Worm (Caenorhabditis elegans) whole organism, L4 larva: ENCODE measurements around the gene col-37.

Source experiments
- F10B5.3 ChIP-seq: sonication (generic microtip); optimal IDR thresholded peaks from 2 replicates; lab custom pipeline; 2016; ENCODE audit warnings: mild to moderate bottlenecking, missing genetic modification characterization, missing compliant biosample characterization
- F44E2.7 ChIP-seq: fragments of 200-800 bp; sonication (Bioruptor generic); IDR thresholded peaks from 2 replicates; pipeline ENCODE4 v2.1.2; 2022; ENCODE audit warnings: missing genetic modification characterization, missing compliant biosample characterization
- R02D3.7 ChIP-seq: fragments of 150-350 bp; sonication (generic microtip); optimal IDR thresholded peaks from 3 replicates; lab custom pipeline; 2014; ENCODE audit warnings: missing biosample characterization, missing genetic modification characterization
- T20F7.1 ChIP-seq: fragments of 200-800 bp; sonication (Bioruptor generic); optimal IDR thresholded peaks from 2 replicates; lab custom pipeline; 2018; ENCODE audit warnings: mild to moderate bottlenecking, missing genetic modification characterization, missing compliant biosample characterization
- Y5F2A.4 ChIP-seq: fragments of 200-800 bp; sonication (Bioruptor generic); optimal IDR thresholded peaks from 2 replicates; lab custom pipeline; 2018; ENCODE audit warnings: mild to moderate bottlenecking, missing genetic modification characterization, missing compliant biosample characterization
- aha-1 ChIP-seq: fragments of 150-350 bp; peaks from one replicate; lab custom pipeline; 2014; ENCODE audit warnings: missing biosample characterization, missing genetic modification characterization
- aly-2 ChIP-seq: sonication (generic microtip); optimal IDR thresholded peaks from 2 replicates; lab custom pipeline; 2018; ENCODE audit warnings: missing biosample characterization, missing genetic modification characterization
- arid-1 ChIP-seq: fragments of 200-800 bp; sonication (Bioruptor generic); conservative IDR thresholded peaks from 2 replicates; pipeline ENCODE4 v1.3.6; 2022; ENCODE audit warnings: missing genetic modification reagents, missing genetic modification characterization, missing compliant biosample characterization
- ceh-28 ChIP-seq: fragments of 150-350 bp; optimal IDR thresholded peaks from 2 replicates; lab custom pipeline; 2014; ENCODE audit warnings: missing biosample characterization, missing genetic modification reagents, missing genetic modification characterization
- ceh-62 ChIP-seq: sonication (generic microtip); optimal IDR thresholded peaks from 2 replicates; lab custom pipeline; 2017; ENCODE audit warnings: missing biosample characterization, missing genetic modification characterization
- daf-16 ChIP-seq, 3 experiments: sonication (generic microtip); optimal IDR thresholded peaks; 2 replicates each; lab custom pipeline; 2016 to 2017; ENCODE audit warnings: missing genetic modification characterization in 3 of 3, missing genetic modification reagents in 3 of 3, mild to moderate bottlenecking in 2 of 3, missing compliant biosample characterization in 2 of 3, missing biosample characterization in 1 of 3, moderate library complexity in 1 of 3
- daf-19 ChIP-seq: fragments of 200-800 bp; sonication (Bioruptor generic); conservative IDR thresholded peaks from 2 replicates; pipeline ENCODE4 v1.3.6; 2022; ENCODE audit warnings: missing genetic modification characterization, missing compliant biosample characterization
- daf-8 ChIP-seq: fragments of 200-800 bp; sonication (Bioruptor generic); IDR thresholded peaks from 2 replicates; pipeline ENCODE4 v1.3.6; 2022; ENCODE audit warnings: missing genetic modification characterization, missing compliant biosample characterization
- dmd-9 ChIP-seq: fragments of 200-800 bp; sonication (Bioruptor generic); IDR thresholded peaks from 2 replicates; pipeline ENCODE4 v1.3.6; 2022; ENCODE audit warnings: missing genetic modification reagents, missing genetic modification characterization, missing compliant biosample characterization
- jun-1 ChIP-seq: fragments of 150-350 bp; optimal IDR thresholded peaks from 2 replicates; lab custom pipeline; 2014; ENCODE audit warnings: missing biosample characterization, missing genetic modification reagents, missing genetic modification characterization
- lin-29 ChIP-seq: fragments of 200-800 bp; sonication (Bioruptor generic); IDR thresholded peaks from 2 replicates; pipeline ENCODE4 v1.3.6; 2022; ENCODE audit warnings: missing genetic modification reagents, missing genetic modification characterization, missing compliant biosample characterization
- lin-39 ChIP-seq: fragments of 150-350 bp; optimal IDR thresholded peaks from 2 replicates; lab custom pipeline; 2014; ENCODE audit warnings: missing biosample characterization, missing genetic modification reagents, missing genetic modification characterization
- madf-9 ChIP-seq: fragments of 200-800 bp; sonication (Bioruptor generic); conservative IDR thresholded peaks from 2 replicates; pipeline ENCODE4 v1.3.6; 2022; ENCODE audit warnings: missing genetic modification reagents, missing genetic modification characterization, missing compliant biosample characterization
- nhr-11 ChIP-seq: fragments of 150-350 bp; optimal IDR thresholded peaks from 2 replicates; lab custom pipeline; 2014; ENCODE audit warnings: missing biosample characterization, missing genetic modification characterization
- nhr-111 ChIP-seq: fragments of 200-800 bp; sonication (Bioruptor generic); optimal IDR thresholded peaks from 2 replicates; lab custom pipeline; 2018; ENCODE audit warnings: mild to moderate bottlenecking, missing genetic modification characterization, missing compliant biosample characterization
- nhr-25 ChIP-seq: sonication (generic microtip); optimal IDR thresholded peaks from 2 replicates; lab custom pipeline; 2017; ENCODE audit warnings: missing genetic modification characterization, mild to moderate bottlenecking, missing compliant biosample characterization, antibody characterized with exemption, moderate library complexity, borderline replicate concordance; ENCODE audit not compliant: insufficient read depth
- nhr-6 ChIP-seq: fragments of 150-350 bp; optimal IDR thresholded peaks from 2 replicates; lab custom pipeline; 2014; ENCODE audit warnings: missing biosample characterization, missing genetic modification characterization
- pha-4 ChIP-seq, 2 experiments: fragments of 150-350 bp in 1 of 2; fragments of 200-800 bp in 1 of 2; sonication (Bioruptor generic) in 1 of 2; IDR thresholded peaks in 1 of 2; optimal IDR thresholded peaks in 1 of 2; 2 replicates each; pipeline versions ENCODE4 v1.3.6 to Lab custom; 2014 to 2022; ENCODE audit warnings: missing genetic modification characterization in 2 of 2, missing genetic modification reagents in 2 of 2, missing biosample characterization in 1 of 2, missing compliant biosample characterization in 1 of 2
- saeg-2 ChIP-seq: fragments of 200-800 bp; sonication (Bioruptor generic); IDR thresholded peaks from 2 replicates; pipeline ENCODE4 v1.3.6; 2022; ENCODE audit warnings: missing genetic modification reagents, missing genetic modification characterization, missing compliant biosample characterization
- set-16 ChIP-seq: fragments of 200-800 bp; sonication (Bioruptor generic); IDR thresholded peaks from 2 replicates; pipeline ENCODE4 v1.3.6; 2022; ENCODE audit warnings: missing genetic modification reagents, missing genetic modification characterization, missing compliant biosample characterization
- skn-1 ChIP-seq: fragments of 150-350 bp; optimal IDR thresholded peaks from 2 replicates; lab custom pipeline; 2014; ENCODE audit warnings: missing biosample characterization, missing genetic modification characterization
- snpc-1.2 ChIP-seq: fragments of 200-800 bp; sonication (Bioruptor generic); IDR thresholded peaks from 2 replicates; pipeline ENCODE4 v1.3.6; 2022; ENCODE audit warnings: missing genetic modification reagents, missing genetic modification characterization, missing compliant biosample characterization
- spr-1 ChIP-seq: sonication (generic microtip); optimal IDR thresholded peaks from 2 replicates; lab custom pipeline; 2016; ENCODE audit warnings: mild to moderate bottlenecking, missing genetic modification characterization, missing compliant biosample characterization
- tag-97 ChIP-seq: fragments of 200-800 bp; sonication (Bioruptor generic); IDR thresholded peaks from 2 replicates; pipeline ENCODE4 v1.3.6; 2022; ENCODE audit warnings: missing genetic modification characterization, missing compliant biosample characterization
- unc-62 ChIP-seq, 3 experiments: fragments of 150-350 bp in 1 of 3; sonication (generic microtip); optimal IDR thresholded peaks in 2 of 3; peaks in 1 of 3; 1 replicate in 1 of 3; 2 replicates in 2 of 3; lab custom pipeline; 2014 to 2017; ENCODE audit warnings: missing biosample characterization in 3 of 3, missing genetic modification characterization in 3 of 3, missing genetic modification reagents in 3 of 3, missing genotype in 1 of 3
- ztf-7 ChIP-seq: fragments of 150-350 bp; optimal IDR thresholded peaks from 2 replicates; lab custom pipeline; 2014; ENCODE audit warnings: missing biosample characterization, missing genetic modification characterization

The col-37 gene

ce11 chrV:12179338-12179737 is 11.8 kb upstream of the col-37 start, which contains the start of gene clec-224:
TSS of gene clec-224 (minus strand) at chrV:12179438.
- no peak for TF ChIP-seq dmd-9 (GFP tag; lab: Robert Waterston, UW)
- no peak for TF ChIP-seq ceh-28 (tag; lab: Kevin White, UChicago)
- TF ChIP-seq tag-97 (GFP tag; lab: Robert Waterston, UW): no peak
- TF ChIP-seq daf-8 (GFP tag; lab: Robert Waterston, UW): no peak
- TF ChIP-seq Y5F2A.4 (GFP tag; lab: Kevin White, UChicago): no peak
- peak in 1 of 2 experiments; percentile 47 for TF ChIP-seq unc-62 (GFP tag; optimal IDR thresholded peaks at IDR 0.05 in 1 of 2; lab: Kevin White, UChicago)
- TF ChIP-seq unc-62 (tag; optimal IDR thresholded peaks at IDR 0.05; lab: Kevin White, UChicago): no peak
- no peak for TF ChIP-seq nhr-6 (tag; lab: Kevin White, UChicago)
- TF ChIP-seq arid-1 (GFP tag; lab: Robert Waterston, UW): no peak

- TF ChIP-seq unc-62 (GFP tag; optimal IDR thresholded peaks at IDR 0.05 in 1 of 2; lab: Kevin White, UChicago): no peak
- TF ChIP-seq unc-62 (tag; optimal IDR thresholded peaks at IDR 0.05; lab: Kevin White, UChicago): no peak
- TF ChIP-seq lin-39: no peak
These were observed 2.6 kb upstream of the col-37 start, which contains the start of gene ZK863.1 for ce11 chrV:12170114-12170513. TSS of gene ZK863.1 (minus strand) at chrV:12170214.

- TF ChIP-seq nhr-11 (no peak), set-16 (GFP tag; lab: Robert Waterston, UW) (peak; percentile 97)
These were observed 522 bp downstream of the col-37 start for ce11 chrV:12167031-12167430.

ce11 chrV:12162906-12163305 is 4.6 kb downstream of the col-37 start, which contains the start of gene srj-4:
TSS of gene srj-4 (plus strand) at chrV:12163206.
- no peak for TF ChIP-seq daf-19
- no peak for TF ChIP-seq aha-1 (tag; lab: Kevin White, UChicago)
- TF ChIP-seq snpc-1.2: no peak
- TF ChIP-seq pha-4 (GFP tag; IDR thresholded peaks at IDR 0.05; lab: Robert Waterston, UW): no peak
- no peak for TF ChIP-seq pha-4 (tag; optimal IDR thresholded peaks at IDR 0.05; lab: Kevin White, UChicago)
- TF ChIP-seq skn-1 (tag; lab: Kevin White, UChicago): no peak
- no peak for TF ChIP-seq daf-8 (GFP tag; lab: Robert Waterston, UW)
- no peak for TF ChIP-seq madf-9 (GFP tag; lab: Robert Waterston, UW)
- no peak for TF ChIP-seq Y5F2A.4 (GFP tag; lab: Kevin White, UChicago)
- no peak for TF ChIP-seq nhr-111 (GFP tag; lab: Kevin White, UChicago)

- TF ChIP-seq madf-9 (GFP tag; lab: Robert Waterston, UW) (no peak), R02D3.7 (tag; lab: Kevin White, UChicago) (no peak), saeg-2 (GFP tag; lab: Robert Waterston, UW) (no peak), ceh-28 (tag; lab: Kevin White, UChicago) (no peak), spr-1 (tag; lab: Kevin White, UChicago) (no peak), lin-29 (GFP tag; lab: Robert Waterston, UW) (no peak), nhr-11 (no peak)
- TF ChIP-seq, all 104 proteins: peak for 0
These were observed 5.3 kb downstream of the col-37 start, which contains the start of gene C27A7.5 for ce11 chrV:12162220-12162619. TSS of gene C27A7.5 (minus strand) at chrV:12162320.

ce11 chrV:12161157-12161556 is 6.4 kb downstream of the col-37 start:
- TF ChIP-seq pha-4 (GFP tag; IDR thresholded peaks at IDR 0.05; lab: Robert Waterston, UW) (no peak), pha-4 (tag; optimal IDR thresholded peaks at IDR 0.05; lab: Kevin White, UChicago) (no peak), F44E2.7 (GFP tag; lab: Robert Waterston, UW) (no peak), tag-97 (GFP tag; lab: Robert Waterston, UW) (no peak), jun-1 (tag; lab: Kevin White, UChicago) (no peak), ztf-7 (tag; lab: Kevin White, UChicago) (no peak), F10B5.3 (no peak), aly-2 (tag; lab: Kevin White, UChicago) (no peak), ceh-62 (tag; lab: Kevin White, UChicago) (no peak), daf-16 (GFP tag; optimal IDR thresholded peaks at IDR 0.05; lab: Kevin White, UChicago) (no peak), daf-16 (tag; optimal IDR thresholded peaks at IDR 0.05; lab: Kevin White, UChicago) (no peak), nhr-25 (tag; lab: Kevin White, UChicago) (no peak), T20F7.1 (GFP tag; lab: Kevin White, UChicago) (no peak)
